Worm (Caenorhabditis elegans) whole organism, L4 larva: ENCODE data around the gene lhpp-1.
"Not testable (repeated sequence)": the region's sequence is repeated elsewhere in the genome, so short reads cannot be mapped to it uniquely, and the experiment has no call there.

Experiments used
- F26F4.8 ChIP-seq: fragments of 200-800 bp; sonication (Bioruptor generic); conservative IDR thresholded peaks from 2 replicates; pipeline ENCODE4 v1.3.6; 2022; ENCODE audit warnings: missing genetic modification characterization, missing compliant biosample characterization
- aly-2 ChIP-seq: sonication (generic microtip); optimal IDR thresholded peaks from 2 replicates; lab custom pipeline; 2018; ENCODE audit warnings: missing biosample characterization, missing genetic modification characterization
- arid-1 ChIP-seq: fragments of 200-800 bp; sonication (Bioruptor generic); conservative IDR thresholded peaks from 2 replicates; pipeline ENCODE4 v1.3.6; 2022; ENCODE audit warnings: missing genetic modification reagents, missing genetic modification characterization, missing compliant biosample characterization
- fos-1 ChIP-seq: fragments of 150-350 bp; optimal IDR thresholded peaks from 2 replicates; lab custom pipeline; 2014; ENCODE audit warnings: missing biosample characterization, missing genetic modification characterization
- lin-38 ChIP-seq: fragments of 200-800 bp; sonication (Bioruptor generic); IDR thresholded peaks from 2 replicates; pipeline ENCODE4 v1.3.6; 2022; ENCODE audit warnings: missing genetic modification reagents, missing genetic modification characterization, missing compliant biosample characterization
- nhr-11 ChIP-seq: fragments of 150-350 bp; optimal IDR thresholded peaks from 2 replicates; lab custom pipeline; 2014; ENCODE audit warnings: missing biosample characterization, missing genetic modification characterization
- nhr-111 ChIP-seq: fragments of 200-800 bp; sonication (Bioruptor generic); optimal IDR thresholded peaks from 2 replicates; lab custom pipeline; 2018; ENCODE audit warnings: mild to moderate bottlenecking, missing genetic modification characterization, missing compliant biosample characterization
- nhr-28 ChIP-seq: fragments of 150-350 bp; optimal IDR thresholded peaks from 2 replicates; lab custom pipeline; 2014; ENCODE audit warnings: missing biosample characterization, missing genetic modification characterization
- nhr-76 ChIP-seq: fragments of 150-350 bp; optimal IDR thresholded peaks from 2 replicates; lab custom pipeline; 2014; ENCODE audit warnings: missing biosample characterization, missing genetic modification characterization
- nhr-77 ChIP-seq: fragments of 150-350 bp; optimal IDR thresholded peaks from 2 replicates; lab custom pipeline; 2014; ENCODE audit warnings: missing biosample characterization, missing genetic modification characterization
- unc-39 ChIP-seq: sonication (generic microtip); optimal IDR thresholded peaks from 2 replicates; lab custom pipeline; 2017; ENCODE audit warnings: missing biosample characterization, missing genetic modification characterization
- unc-62 ChIP-seq, 3 experiments: fragments of 150-350 bp in 1 of 3; sonication (generic microtip); optimal IDR thresholded peaks in 2 of 3; peaks in 1 of 3; 1 replicate in 1 of 3; 2 replicates in 2 of 3; lab custom pipeline; 2014 to 2017; ENCODE audit warnings: missing biosample characterization in 3 of 3, missing genetic modification characterization in 3 of 3, missing genetic modification reagents in 3 of 3, missing genotype in 1 of 3
- zag-1 ChIP-seq: fragments of 150-350 bp; optimal IDR thresholded peaks from 2 replicates; lab custom pipeline; 2014; ENCODE audit warnings: missing biosample characterization, missing genetic modification characterization

DNA sequence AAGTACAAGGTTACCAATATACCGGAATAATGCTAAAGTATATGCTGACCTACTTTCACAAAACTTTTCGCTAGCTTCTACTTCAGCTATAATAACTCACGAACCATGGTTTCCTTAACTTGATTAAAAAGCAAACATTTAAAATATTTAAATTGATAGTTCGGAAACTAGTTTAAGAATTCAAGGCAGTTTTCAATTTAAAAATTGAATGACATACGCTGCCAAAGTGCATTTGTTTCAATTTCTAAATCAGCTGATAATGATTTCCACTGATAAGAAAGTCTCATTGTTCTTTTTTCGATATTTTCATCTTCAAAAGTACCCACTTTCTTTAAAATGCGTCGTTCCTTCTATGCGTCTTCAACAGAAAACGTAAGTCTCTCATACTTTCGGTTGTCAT lies 19.6 kb upstream of the lhpp-1 start, which contains the start of gene enpp-1:
- not testable (repeated sequence) for TF ChIP-seq F26F4.8 (GFP tag; lab: Robert Waterston, UW); nhr-77 (tag; lab: Kevin White, UChicago); aly-2 (tag; lab: Kevin White, UChicago); zag-1 (tag; lab: Kevin White, UChicago); nhr-76 (tag; lab: Kevin White, UChicago); lin-38 (GFP tag; lab: Robert Waterston, UW); fos-1 (tag; lab: Kevin White, UChicago); unc-39; nhr-28 (tag; lab: Kevin White, UChicago); nhr-11 (tag; lab: Kevin White, UChicago); arid-1 (GFP tag; lab: Robert Waterston, UW); unc-62 (tag; optimal IDR thresholded peaks at IDR 0.05; lab: Kevin White, UChicago); nhr-111 (GFP tag; lab: Kevin White, UChicago)
- peak in 1 of 2 experiments; percentile 23 for TF ChIP-seq unc-62 (GFP tag; optimal IDR thresholded peaks at IDR 0.05 in 1 of 2; lab: Kevin White, UChicago)
